Worm (Caenorhabditis elegans) whole organism, late embryonic: ENCODE measurements around the gene gst-12.
A peak's percentile ranks its signal among the peaks of the same experiment; 100 is the strongest.

Experiments
- C08G9.2 ChIP-seq: sonication (generic microtip); optimal IDR thresholded peaks from 2 replicates; lab custom pipeline; 2016; ENCODE audit warnings: mild to moderate bottlenecking, missing genetic modification characterization, moderate library complexity, missing compliant biosample characterization
- C38D4.7 ChIP-seq: fragments of 200-800 bp; sonication (Bioruptor generic); optimal IDR thresholded peaks from 2 replicates; lab custom pipeline; 2018; ENCODE audit warnings: mild to moderate bottlenecking, missing genetic modification characterization, moderate library complexity, missing compliant biosample characterization
- K02D7.2 ChIP-seq: sonication (generic microtip); optimal IDR thresholded peaks from 2 replicates; lab custom pipeline; 2017; ENCODE audit warnings: mild to moderate bottlenecking, missing genetic modification characterization, missing compliant biosample characterization
- K09A11.1 ChIP-seq: sonication (generic microtip); optimal IDR thresholded peaks from 2 replicates; lab custom pipeline; 2017; ENCODE audit warnings: antibody characterized with exemption, mild to moderate bottlenecking, missing genetic modification characterization, missing compliant biosample characterization; ENCODE audit not compliant: insufficient read depth
- ahr-1 ChIP-seq: sonication (generic microtip); optimal IDR thresholded peaks from 2 replicates; lab custom pipeline; 2016; ENCODE audit warnings: missing genetic modification characterization, missing compliant biosample characterization
- ama-1 ChIP-seq: fragments of 150-350 bp; optimal IDR thresholded peaks from 2 replicates; lab custom pipeline; 2014
- ceh-19 ChIP-seq: fragments of 200-800 bp; sonication (Bioruptor generic); optimal IDR thresholded peaks from 2 replicates; lab custom pipeline; 2018; ENCODE audit warnings: mild to moderate bottlenecking, missing genetic modification characterization, missing compliant biosample characterization
- ceh-22 ChIP-seq: sonication (generic microtip); optimal IDR thresholded peaks from 2 replicates; lab custom pipeline; 2017; ENCODE audit warnings: missing biosample characterization, missing genetic modification characterization
- ceh-30 ChIP-seq: fragments of 150-350 bp; optimal IDR thresholded peaks from 2 replicates; lab custom pipeline; 2014; ENCODE audit warnings: missing biosample characterization, missing genetic modification characterization
- ceh-34 ChIP-seq: sonication (generic microtip); optimal IDR thresholded peaks from 2 replicates; lab custom pipeline; 2016; ENCODE audit warnings: mild to moderate bottlenecking, missing genetic modification characterization, missing compliant biosample characterization
- ceh-9 ChIP-seq: sonication (generic microtip); optimal IDR thresholded peaks from 2 replicates; lab custom pipeline; 2016; ENCODE audit warnings: mild to moderate bottlenecking, missing genetic modification characterization, inconsistent platforms, missing compliant biosample characterization
- che-1 ChIP-seq: sonication (generic microtip); optimal IDR thresholded peaks from 2 replicates; lab custom pipeline; 2016; ENCODE audit warnings: mild to moderate bottlenecking, missing genetic modification characterization, missing compliant biosample characterization
- dve-1 ChIP-seq: sonication (generic microtip); optimal IDR thresholded peaks from 2 replicates; lab custom pipeline; 2017; ENCODE audit warnings: antibody characterized with exemption, mild to moderate bottlenecking, missing genetic modification characterization, missing compliant biosample characterization
- ets-4 ChIP-seq: sonication (generic microtip); optimal IDR thresholded peaks from 2 replicates; lab custom pipeline; 2016; ENCODE audit warnings: missing genetic modification characterization, missing compliant biosample characterization
- fkh-10 ChIP-seq: fragments of 150-350 bp; optimal IDR thresholded peaks from 2 replicates; lab custom pipeline; 2014; ENCODE audit warnings: missing biosample characterization, missing genetic modification reagents, missing genetic modification characterization
- gmeb-2 ChIP-seq: sonication (generic microtip); optimal IDR thresholded peaks from 2 replicates; lab custom pipeline; 2016; ENCODE audit warnings: missing genetic modification characterization, inconsistent platforms, missing compliant biosample characterization
- hlh-15 ChIP-seq: sonication (generic microtip); optimal IDR thresholded peaks from 2 replicates; lab custom pipeline; 2016; ENCODE audit warnings: missing genetic modification characterization, missing compliant biosample characterization
- hlh-30 ChIP-seq: sonication (generic microtip); optimal IDR thresholded peaks from 2 replicates; lab custom pipeline; 2017; ENCODE audit warnings: antibody characterized with exemption, missing genetic modification characterization, missing compliant biosample characterization; ENCODE audit not compliant: insufficient read depth
- hlh-6 ChIP-seq: sonication (generic microtip); optimal IDR thresholded peaks from 2 replicates; lab custom pipeline; 2016; ENCODE audit warnings: missing genotype, missing genetic modification characterization, missing compliant biosample characterization
- lim-6 ChIP-seq: sonication (generic microtip); optimal IDR thresholded peaks from 2 replicates; lab custom pipeline; 2016; ENCODE audit warnings: missing genetic modification characterization, missing compliant biosample characterization
- mec-3 ChIP-seq: sonication (generic microtip); optimal IDR thresholded peaks from 2 replicates; lab custom pipeline; 2016; ENCODE audit warnings: borderline replicate concordance, missing genetic modification characterization, missing compliant biosample characterization
- nfya-1 ChIP-seq: sonication (generic microtip); optimal IDR thresholded peaks from 2 replicates; lab custom pipeline; 2017; ENCODE audit warnings: missing genetic modification characterization, mild to moderate bottlenecking, missing compliant biosample characterization, antibody characterized with exemption, moderate library complexity
- nhr-232 ChIP-seq: sonication (generic microtip); optimal IDR thresholded peaks from 2 replicates; lab custom pipeline; 2016; ENCODE audit warnings: missing genetic modification characterization, missing compliant biosample characterization
- pag-3 ChIP-seq: sonication (generic microtip); optimal IDR thresholded peaks from 2 replicates; lab custom pipeline; 2016; ENCODE audit warnings: missing compliant biosample characterization, missing genetic modification characterization, borderline replicate concordance
- pros-1 ChIP-seq: fragments of 150-350 bp; optimal IDR thresholded peaks from 2 replicates; lab custom pipeline; 2014; ENCODE audit warnings: missing biosample characterization, missing genetic modification reagents, missing genetic modification characterization
- sdc-2 ChIP-seq: sonication (generic microtip); optimal IDR thresholded peaks from 2 replicates; lab custom pipeline; 2016; ENCODE audit warnings: missing genotype, missing genetic modification characterization, missing compliant biosample characterization
- sox-4 ChIP-seq: sonication (generic microtip); optimal IDR thresholded peaks from 2 replicates; lab custom pipeline; 2017; ENCODE audit warnings: mild to moderate bottlenecking, missing genetic modification characterization, inconsistent platforms, missing compliant biosample characterization
- tbx-7 ChIP-seq: sonication (generic microtip); optimal IDR thresholded peaks from 2 replicates; lab custom pipeline; 2016; ENCODE audit warnings: missing genotype, missing genetic modification characterization, missing compliant biosample characterization
- unc-42 ChIP-seq: sonication (generic microtip); optimal IDR thresholded peaks from 2 replicates; lab custom pipeline; 2016; ENCODE audit warnings: missing genotype, missing genetic modification characterization, missing compliant biosample characterization
- unc-55 ChIP-seq: sonication (generic microtip); optimal IDR thresholded peaks from 2 replicates; lab custom pipeline; 2017; ENCODE audit warnings: missing biosample characterization, missing genetic modification reagents, missing genetic modification characterization
- unc-86 ChIP-seq: sonication (generic microtip); optimal IDR thresholded peaks from 2 replicates; lab custom pipeline; 2016; ENCODE audit warnings: missing genetic modification characterization, missing compliant biosample characterization
- zip-5 ChIP-seq: sonication (generic microtip); optimal IDR thresholded peaks from 2 replicates; lab custom pipeline; 2016; ENCODE audit warnings: missing genetic modification characterization, missing compliant biosample characterization

gst-12 gene

DNA sequence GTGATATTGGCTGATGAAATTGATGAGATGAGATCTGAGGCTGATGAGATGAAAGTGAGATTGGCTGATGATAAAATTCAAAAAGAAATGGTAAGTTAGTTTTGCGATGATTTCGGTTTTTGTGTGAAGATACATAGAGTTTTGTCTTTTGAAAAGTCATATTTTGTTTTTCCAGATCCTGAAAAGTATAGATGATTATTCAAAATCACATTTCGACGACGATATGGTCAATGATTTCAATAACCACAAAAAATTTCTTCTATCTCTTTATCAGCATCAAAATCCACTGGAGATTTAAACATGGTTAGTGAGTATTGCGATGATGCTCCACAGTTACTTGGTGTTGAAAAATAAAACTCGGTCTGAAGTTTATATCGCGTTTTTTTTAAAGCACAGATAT lies 17.0 kb downstream of the gst-12 start, which contains the start of gene csp-1:
csp-1 (plus strand) TSS at position 301 of the 400 bp plus-strand sequence.
- no peak for TF ChIP-seq hlh-15 (tag; lab: Kevin White, UChicago)
- TF ChIP-seq ahr-1 (tag; lab: Kevin White, UChicago) = no peak
- TF ChIP-seq lim-6 (tag; lab: Kevin White, UChicago) = no peak
- no peak for TF ChIP-seq sdc-2
- no peak for TF ChIP-seq hlh-6 (tag; lab: Kevin White, UChicago)
- TF ChIP-seq K09A11.1 = no peak
- TF ChIP-seq nhr-232 (tag; lab: Kevin White, UChicago) = no peak
- no peak for TF ChIP-seq nfya-1 (tag; lab: Kevin White, UChicago)
- no peak for TF ChIP-seq ceh-30 (tag; lab: Kevin White, UChicago)
- no peak for TF ChIP-seq K02D7.2
- no peak for TF ChIP-seq gmeb-2 (tag; lab: Kevin White, UChicago)
- TF ChIP-seq sox-4 (tag; lab: Kevin White, UChicago) = no peak
- TF ChIP-seq ceh-22 (tag; lab: Kevin White, UChicago) = no peak
- TF ChIP-seq che-1 (tag; lab: Kevin White, UChicago) = no peak
- no peak for TF ChIP-seq ama-1 (lab: Kevin White, UChicago)

DNA sequence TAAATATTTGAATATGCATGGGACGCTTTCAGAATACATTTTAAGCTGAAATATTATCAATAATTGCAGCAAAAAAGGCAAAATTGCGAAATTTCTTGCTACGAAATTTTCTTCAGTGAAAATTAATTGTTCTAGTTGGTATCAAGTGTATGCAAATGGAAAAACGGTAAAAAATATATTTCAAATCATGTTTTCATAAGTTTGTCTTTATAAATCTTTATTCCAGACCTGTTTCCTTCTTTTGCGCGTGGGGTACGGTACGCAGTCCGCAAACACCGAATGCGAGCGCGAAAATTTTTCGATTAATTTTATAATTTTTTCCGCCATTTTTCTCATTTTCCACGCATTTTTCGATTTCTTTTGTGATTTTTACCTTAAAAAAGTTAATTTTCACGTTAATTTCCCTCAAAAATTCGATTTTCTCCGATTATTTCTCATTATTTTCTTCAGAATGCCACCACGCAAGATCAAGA lies 21.3 kb downstream of the gst-12 start, which contains the start of the genes fbxc-23 and csc-1:
fbxc-23 (minus strand) TSS at position 51 of the 473 bp plus-strand sequence.
csc-1 (plus strand) TSS at position 451 of the 473 bp plus-strand sequence.
- TF ChIP-seq dve-1 (tag; lab: Kevin White, UChicago) = no peak
- TF ChIP-seq nfya-1 (tag; lab: Kevin White, UChicago) = peak; percentile 53
- no peak for TF ChIP-seq unc-55 (GFP tag; lab: Kevin White, UChicago)
- TF ChIP-seq ceh-19 (GFP tag; lab: Kevin White, UChicago) = no peak
- TF ChIP-seq pag-3 = no peak
- peak; percentile 16 for TF ChIP-seq unc-42 (tag; lab: Kevin White, UChicago)
- TF ChIP-seq ceh-34 = no peak
- TF ChIP-seq, all 69 proteins: peak for 2

ce11 chrII:13595279-13595678 lies 22.6 kb downstream of the gst-12 start:
- TF ChIP-seq ceh-30 (tag; lab: Kevin White, UChicago) (no peak), hlh-6 (tag; lab: Kevin White, UChicago) (no peak), fkh-10 (no peak), ceh-9 (tag; lab: Kevin White, UChicago) (no peak), lim-6 (tag; lab: Kevin White, UChicago) (no peak), che-1 (tag; lab: Kevin White, UChicago) (no peak), C38D4.7 (GFP tag; lab: Kevin White, UChicago) (no peak)

- TF ChIP-seq tbx-7 (tag; lab: Kevin White, UChicago) = no peak
- peak; percentile 23 for TF ChIP-seq hlh-30 (tag; lab: Kevin White, UChicago)
These were observed 24.1 kb downstream of the gst-12 start, which contains the start of gene clec-146 for ce11 chrII:13593659-13594221. Gene clec-146, minus strand, starts transcription at chrII:13593774.

- TF ChIP-seq pros-1 (tag; lab: Kevin White, UChicago) = no peak
These were observed 27.4 kb downstream of the gst-12 start, which contains the start of gene clec-145 for ce11 chrII:13590461-13590860. Gene clec-145, minus strand, starts transcription at chrII:13590561.

DNA sequence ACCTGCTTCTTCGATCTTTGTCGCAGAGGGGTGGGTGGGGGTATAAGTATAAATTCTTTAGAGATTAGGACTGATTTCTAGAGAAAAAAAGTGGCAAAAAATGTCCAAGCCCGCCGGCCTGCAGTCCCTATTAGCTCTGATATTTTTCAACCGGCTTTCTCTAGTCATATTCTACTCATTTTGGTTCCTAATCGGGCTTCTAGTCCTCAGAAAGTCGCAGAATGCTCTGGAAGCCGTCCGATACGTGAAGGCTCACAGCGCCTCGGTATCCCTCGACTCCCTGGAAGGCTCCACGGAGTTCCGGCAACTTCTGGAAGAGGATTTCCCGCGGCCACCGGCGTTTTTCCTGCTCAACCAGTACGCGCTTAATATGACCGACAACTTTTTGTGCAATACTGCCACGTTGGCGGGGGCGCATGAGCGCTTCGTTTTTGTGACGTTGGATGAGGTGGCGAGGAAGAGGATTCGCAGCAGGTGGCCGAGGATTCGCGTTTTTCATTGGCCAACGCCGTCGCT lies 32.1 kb downstream of the gst-12 start, which contains the start of gene Y48E1B.8:
Y48E1B.8 (plus strand) TSS at position 51 of the 516 bp plus-strand sequence.
- no peak for TF ChIP-seq mec-3
- peak; percentile 14 for TF ChIP-seq C08G9.2 (tag; lab: Kevin White, UChicago)
- no peak for TF ChIP-seq zip-5 (tag; lab: Kevin White, UChicago)
- TF ChIP-seq unc-86 (tag; lab: Kevin White, UChicago) = no peak
- no peak for TF ChIP-seq ets-4 (tag; lab: Kevin White, UChicago)
- no peak for TF ChIP-seq lim-6 (tag; lab: Kevin White, UChicago)
